Worm (Caenorhabditis elegans): ENCODE results near the gene srj-21.

srj-21 gene

DNA sequence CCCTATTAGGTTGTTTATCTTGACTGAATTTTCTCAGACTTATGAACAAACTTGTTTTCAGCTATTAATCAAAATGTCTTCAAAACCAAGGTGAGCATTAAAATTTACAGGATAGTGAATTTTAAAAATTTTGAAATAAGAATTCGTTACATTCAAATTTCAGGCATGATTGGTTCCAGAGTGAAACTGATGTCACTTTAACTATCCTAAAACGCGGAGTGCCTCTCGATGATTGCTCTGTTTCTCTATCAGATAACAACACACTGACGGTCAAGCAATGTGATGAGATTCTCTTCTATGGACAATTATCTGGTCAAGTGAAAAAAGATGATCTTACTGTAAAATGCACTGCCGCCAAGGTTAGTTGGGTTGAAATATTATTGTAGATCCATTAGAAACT, 26.3 kb downstream of the srj-21 start, which contains the start of gene D1054.3:
Gene D1054.3 (plus strand): TSS at position 62 of the 400 bp plus-strand sequence.
- TF ChIP-seq elt-1 (tag; optimal IDR thresholded peaks at IDR 0.05; ENCODE audit: borderline replicate concordance, insufficient read depth) (no peak), ces-1 (GFP tag; optimal IDR thresholded peaks at IDR 0.05) (no peak), unc-62 (GFP tag; optimal IDR thresholded peaks at IDR 0.05) (no peak), snpc-4 (tag; optimal IDR thresholded peaks at IDR 0.05) (no peak), lin-13 (tag; optimal IDR thresholded peaks at IDR 0.05) (no peak), zip-8 (tag; optimal IDR thresholded peaks at IDR 0.05) (no peak), sem-2 (GFP tag; optimal IDR thresholded peaks at IDR 0.05) (no peak), ham-2 (GFP tag; optimal IDR thresholded peaks at IDR 0.05) (no peak), unc-120 (tag; optimal IDR thresholded peaks at IDR 0.05; ENCODE audit: poor library complexity, severe bottlenecking) (no peak), ceh-83 (GFP tag; optimal IDR thresholded peaks at IDR 0.05) (no peak), nhr-237 (tag; optimal IDR thresholded peaks at IDR 0.05) (no peak)

DNA sequence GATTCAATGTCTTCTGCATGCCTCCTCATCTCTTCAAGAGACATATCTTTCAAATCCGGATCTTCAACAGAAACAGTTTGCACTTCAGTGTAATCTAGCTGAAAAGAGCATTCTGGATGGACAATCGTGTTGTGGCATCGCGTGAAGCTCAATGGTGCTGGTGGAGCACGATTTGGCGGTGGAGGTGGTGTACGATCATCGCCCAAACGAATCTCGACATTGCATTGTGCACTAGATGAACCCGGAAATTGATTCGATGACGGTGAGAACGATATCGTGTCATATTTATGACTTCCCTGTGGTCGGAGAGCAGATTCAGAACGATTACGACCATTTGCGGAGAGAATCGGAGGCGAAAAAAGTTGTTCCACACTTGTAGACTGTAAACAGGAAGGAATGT, 28.1 kb downstream of the srj-21 start:
- TF ChIP-seq ces-1 (GFP tag; optimal IDR thresholded peaks at IDR 0.05) (no peak), mab-5 (tag; optimal IDR thresholded peaks at IDR 0.05) (no peak), nhr-76 (tag; optimal IDR thresholded peaks at IDR 0.05) (no peak), sptf-1 (tag; optimal IDR thresholded peaks at IDR 0.05) (no peak), elt-1 (tag; optimal IDR thresholded peaks at IDR 0.05; ENCODE audit: borderline replicate concordance, insufficient read depth) (no peak), ceh-39 (tag; optimal IDR thresholded peaks at IDR 0.05) (no peak), nhr-237 (tag; optimal IDR thresholded peaks at IDR 0.05) (no peak), nhr-2 (tag; optimal IDR thresholded peaks at IDR 0.05) (no peak), bed-3 (GFP tag; optimal IDR thresholded peaks at IDR 0.05) (no peak), mep-1 (tag; optimal IDR thresholded peaks at IDR 0.05) (no peak), ham-2 (GFP tag; optimal IDR thresholded peaks at IDR 0.05) (no peak), lin-32 (GFP tag; optimal IDR thresholded peaks at IDR 0.05) (no peak), lsy-2 (tag; optimal IDR thresholded peaks at IDR 0.05) (no peak), unc-62 (GFP tag; optimal IDR thresholded peaks at IDR 0.05) (no peak)

DNA sequence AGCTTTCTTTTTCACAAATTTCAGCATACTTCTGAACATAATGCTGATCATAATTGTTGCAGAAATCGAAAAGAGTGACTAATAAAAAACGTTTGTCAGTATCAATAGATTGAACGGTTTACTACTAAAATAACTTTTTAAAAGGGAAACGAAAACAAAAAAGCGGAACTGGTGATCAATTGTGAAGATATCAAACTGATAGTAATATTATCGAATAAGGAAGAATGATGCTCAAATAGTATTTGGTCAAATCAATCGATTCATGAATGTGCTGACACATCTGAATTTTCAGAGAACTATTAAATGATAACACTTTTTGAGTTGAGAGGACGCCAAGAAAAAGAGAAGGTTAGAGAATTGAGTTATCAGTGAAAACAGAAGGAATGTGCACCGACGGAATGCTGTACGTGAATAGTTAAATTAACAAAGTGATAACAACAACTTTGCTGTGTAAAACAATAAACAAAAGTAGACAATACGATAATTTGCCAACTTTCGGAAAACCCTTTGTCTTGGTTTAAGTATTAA, 31.5 kb downstream of the srj-21 start, which contains the start of gene D1054.5:
Gene D1054.5 (minus strand): TSS at position 51 of the 528 bp plus-strand sequence.
- no peak for TF ChIP-seq blmp-1 (tag; optimal IDR thresholded peaks at IDR 0.05)
- TF ChIP-seq nhr-76 (tag; optimal IDR thresholded peaks at IDR 0.05) = no peak
- no peak for TF ChIP-seq lin-13 (tag; optimal IDR thresholded peaks at IDR 0.05)
- TF ChIP-seq hlh-1 (tag; optimal IDR thresholded peaks at IDR 0.05) = no peak

DNA sequence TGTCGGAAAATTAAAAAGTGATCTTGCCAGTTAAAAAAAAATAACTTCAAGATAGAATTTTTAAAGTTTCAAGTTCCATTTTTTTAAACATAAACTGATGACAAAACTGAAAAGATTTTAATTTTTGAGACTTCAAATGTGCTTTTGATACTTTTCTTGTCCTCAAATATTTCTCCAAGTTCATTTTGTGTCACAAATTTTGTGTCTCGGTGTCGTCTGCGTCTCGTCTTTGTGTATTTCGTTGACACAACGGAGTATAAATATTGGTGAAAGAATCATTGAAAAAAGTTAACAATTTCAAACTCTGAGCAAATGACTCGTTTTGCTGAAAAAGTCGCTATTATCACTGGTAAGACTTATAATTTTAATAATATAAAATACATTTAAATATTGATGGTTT, 38.9 kb downstream of the srj-21 start, which contains the start of gene D1054.8:
Gene D1054.8 (plus strand): TSS at position 301 of the 400 bp plus-strand sequence.
- TF ChIP-seq bed-3 (GFP tag; optimal IDR thresholded peaks at IDR 0.05) (no peak), ceh-39 (tag; optimal IDR thresholded peaks at IDR 0.05) (no peak), nhr-2 (tag; optimal IDR thresholded peaks at IDR 0.05) (no peak), lsy-2 (tag; optimal IDR thresholded peaks at IDR 0.05) (no peak), ceh-43 (GFP tag; optimal IDR thresholded peaks at IDR 0.05) (no peak), drap-1 (GFP tag; optimal IDR thresholded peaks at IDR 0.05) (no peak), elt-3 (tag; optimal IDR thresholded peaks at IDR 0.05) (no peak), hlh-1 (tag; optimal IDR thresholded peaks at IDR 0.05) (no peak), nhr-76 (tag; optimal IDR thresholded peaks at IDR 0.05) (no peak), mep-1 (tag; optimal IDR thresholded peaks at IDR 0.05) (no peak), unc-62 (GFP tag; optimal IDR thresholded peaks at IDR 0.05) (no peak), lin-32 (GFP tag; optimal IDR thresholded peaks at IDR 0.05) (no peak), unc-39 (tag; optimal IDR thresholded peaks at IDR 0.05) (no peak), mab-5 (tag; optimal IDR thresholded peaks at IDR 0.05) (no peak), cnd-1 (tag; optimal IDR thresholded peaks at IDR 0.05) (no peak), mls-2 (tag; optimal IDR thresholded peaks at IDR 0.05) (no peak), snpc-4 (tag; optimal IDR thresholded peaks at IDR 0.05) (no peak), zip-8 (tag; optimal IDR thresholded peaks at IDR 0.05) (no peak), elt-1 (tag; optimal IDR thresholded peaks at IDR 0.05; ENCODE audit: borderline replicate concordance, insufficient read depth) (no peak), pha-4 (tag; optimal IDR thresholded peaks at IDR 0.05) (no peak)

DNA sequence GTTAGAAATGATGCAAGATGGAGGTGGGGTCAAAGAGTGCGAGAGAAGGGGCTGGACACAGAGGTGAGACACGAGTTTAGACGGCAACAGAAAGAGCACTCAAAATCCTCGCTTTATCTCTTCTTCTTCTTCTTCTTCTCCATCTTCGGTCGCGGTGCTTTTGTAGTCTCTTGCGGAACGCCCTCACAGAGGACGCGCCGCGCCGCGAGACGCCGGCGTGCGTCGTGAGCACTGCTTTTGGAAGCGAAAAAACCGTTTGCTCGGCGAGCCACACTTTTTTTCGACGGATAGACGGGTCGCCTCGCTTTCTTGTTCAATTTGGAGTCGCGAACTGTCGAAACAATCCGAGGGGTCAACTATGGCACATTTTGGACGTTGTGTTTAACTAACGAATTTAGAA, 45.8 kb downstream of the srj-21 start, which contains the start of gene D1054.9:
Gene D1054.9 (minus strand): TSS at position 137 of the 400 bp plus-strand sequence.
- TF ChIP-seq unc-39 (tag; optimal IDR thresholded peaks at IDR 0.05) (no peak), ces-1 (GFP tag; optimal IDR thresholded peaks at IDR 0.05) (no peak), ceh-83 (GFP tag; optimal IDR thresholded peaks at IDR 0.05) (no peak), ceh-43 (GFP tag; optimal IDR thresholded peaks at IDR 0.05) (no peak), hlh-1 (tag; optimal IDR thresholded peaks at IDR 0.05) (no peak), drap-1 (GFP tag; optimal IDR thresholded peaks at IDR 0.05) (no peak), sem-2 (GFP tag; optimal IDR thresholded peaks at IDR 0.05) (no peak), mep-1 (tag; optimal IDR thresholded peaks at IDR 0.05) (no peak), blmp-1 (tag; optimal IDR thresholded peaks at IDR 0.05) (no peak), pha-4 (tag; optimal IDR thresholded peaks at IDR 0.05) (no peak)
